Worm (Caenorhabditis elegans): ENCODE measurements around the gene F59B10.6.

Gene F59B10.6

DNA sequence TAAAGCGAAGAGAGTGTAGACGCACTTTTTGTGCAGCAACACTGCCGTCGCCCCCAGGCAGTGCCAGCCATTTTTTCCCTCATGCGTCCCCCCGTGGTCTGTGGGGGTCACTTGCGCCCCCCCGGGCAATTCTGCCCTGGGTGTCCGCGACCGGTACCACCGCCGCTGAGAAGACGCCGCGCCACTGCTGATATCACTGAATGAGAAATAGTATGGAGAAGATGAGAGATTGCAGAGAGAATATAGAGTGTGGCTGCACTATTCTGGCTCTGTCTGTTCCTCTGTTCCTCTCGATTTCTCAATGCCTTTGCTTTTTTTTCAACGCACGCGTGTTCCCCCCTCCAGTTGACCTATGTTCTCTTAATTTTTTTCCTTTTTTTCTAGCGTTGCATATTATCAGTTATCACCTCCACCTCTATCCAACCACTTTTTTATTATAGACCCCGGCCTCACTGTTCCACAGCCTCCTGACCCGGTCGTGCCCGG is 3.4 kb upstream of the F59B10.6 start, which contains the start of gene mab-10 (continued):
- no peak for TF ChIP-seq ets-4 (GFP tag; optimal IDR thresholded peaks at IDR 0.05)
- TF ChIP-seq B0035.1 (tag; optimal IDR thresholded peaks at IDR 0.05) = no peak
- no peak for TF ChIP-seq efl-1 (GFP tag; optimal IDR thresholded peaks at IDR 0.05)
- TF ChIP-seq rec-8 (tag; optimal IDR thresholded peaks at IDR 0.05) = no peak
- no peak for TF ChIP-seq atf-7 (tag; optimal IDR thresholded peaks at IDR 0.05)
- no peak for TF ChIP-seq nhr-120 (GFP tag; IDR thresholded peaks at IDR 0.05)
- TF ChIP-seq F55B11.4 (tag; optimal IDR thresholded peaks at IDR 0.05; ENCODE audit: borderline replicate concordance, insufficient read depth) = no peak
- no peak for TF ChIP-seq egl-18 (GFP tag; IDR thresholded peaks at IDR 0.05)
- TF ChIP-seq nfyb-1 (GFP tag; IDR thresholded peaks at IDR 0.05) = 0 out of 2 replicates have a peak, but pooled peaks have one; percentile 12
- no peak for TF ChIP-seq unc-130 (GFP tag; optimal IDR thresholded peaks at IDR 0.05)
- TF ChIP-seq T07F8.4 (tag; optimal IDR thresholded peaks at IDR 0.05) = no peak
- no peak for TF ChIP-seq let-526 (GFP tag; IDR thresholded peaks at IDR 0.05)
- peak; percentile 43 for TF ChIP-seq attf-5 (GFP tag; optimal IDR thresholded peaks at IDR 0.05)
- peak; percentile 35 for TF ChIP-seq mxl-1 (tag; optimal IDR thresholded peaks at IDR 0.05)
- no peak for TF ChIP-seq ztf-22 (GFP tag; optimal IDR thresholded peaks at IDR 0.05)
- no peak for TF ChIP-seq aptf-2 (GFP tag; conservative IDR thresholded peaks at IDR 0.05)
- TF ChIP-seq xnd-1 (tag; optimal IDR thresholded peaks at IDR 0.05) = no peak
- no peak for TF ChIP-seq F33H1.4 (GFP tag; IDR thresholded peaks at IDR 0.05)
- TF ChIP-seq B0336.3 (GFP tag; IDR thresholded peaks at IDR 0.05) = peak; percentile 45; the same call in 1 of the 2 replicates
- no peak for TF ChIP-seq C17E4.6 (GFP tag; IDR thresholded peaks at IDR 0.05)
- TF ChIP-seq ekl-4 (GFP tag; IDR thresholded peaks at IDR 0.05) = no peak
- TF ChIP-seq lin-26 (GFP tag; IDR thresholded peaks at IDR 0.05) = no peak
- TF ChIP-seq Y53G8AR.9 (GFP tag; conservative IDR thresholded peaks at IDR 0.05) = no peak
- TF ChIP-seq rcor-1 (GFP tag; IDR thresholded peaks at IDR 0.05) = no peak
- no peak for TF ChIP-seq nfya-2 (GFP tag; IDR thresholded peaks at IDR 0.05)
- TF ChIP-seq hlh-12 (tag; optimal IDR thresholded peaks at IDR 0.05) = no peak
- TF ChIP-seq Y95B8A.8 (GFP tag; IDR thresholded peaks at IDR 0.05) = no peak
- TF ChIP-seq tbp1 (GFP tag; optimal IDR thresholded peaks at IDR 0.05) = no peak
- no peak for TF ChIP-seq Y79H2A.3 (GFP tag; conservative IDR thresholded peaks at IDR 0.05)
- TF ChIP-seq lin-35 (GFP tag; optimal IDR thresholded peaks at IDR 0.05) = no peak
- no peak for TF ChIP-seq mel-28 (tag; optimal IDR thresholded peaks at IDR 0.05; ENCODE audit: borderline replicate concordance)
- no peak for TF ChIP-seq mes-4 (tag; optimal IDR thresholded peaks at IDR 0.05)
- TF ChIP-seq pha-4 (tag; optimal IDR thresholded peaks at IDR 0.05) = no peak
- no peak for TF ChIP-seq fkh-3 (tag; optimal IDR thresholded peaks at IDR 0.05)
- TF ChIP-seq die-1 (tag; optimal IDR thresholded peaks at IDR 0.05) = peak; percentile 29
- no peak for TF ChIP-seq Y56A3A.18 (GFP tag; IDR thresholded peaks at IDR 0.05)
- TF ChIP-seq madf-8 (GFP tag; conservative IDR thresholded peaks at IDR 0.05) = no peak
- no peak for TF ChIP-seq F57A8.1 (GFP tag; optimal IDR thresholded peaks at IDR 0.05)
- TF ChIP-seq D2030.7 (GFP tag; IDR thresholded peaks at IDR 0.05) = 0 out of 2 replicates have a peak, but pooled peaks have one; percentile 10
- no peak for TF ChIP-seq hmg-20 (GFP tag; IDR thresholded peaks at IDR 0.05)
- no peak for TF ChIP-seq madf-6 (GFP tag; IDR thresholded peaks at IDR 0.05)
- no peak for TF ChIP-seq snpc-1.1 (tag; optimal IDR thresholded peaks at IDR 0.05; ENCODE audit: insufficient read depth)
- no peak for TF ChIP-seq madf-3 (GFP tag; IDR thresholded peaks at IDR 0.05)
- TF ChIP-seq F57C9.4 (tag; optimal IDR thresholded peaks at IDR 0.05) = no peak
- no peak for TF ChIP-seq ceh-40 (GFP tag; IDR thresholded peaks at IDR 0.05)
- TF ChIP-seq dpl-1 (GFP tag; optimal IDR thresholded peaks at IDR 0.05) = no peak
- TF ChIP-seq akir-1 (GFP tag; optimal IDR thresholded peaks at IDR 0.05) = no peak
- no peak for TF ChIP-seq tbx-9 (tag; optimal IDR thresholded peaks at IDR 0.05; ENCODE audit: borderline replicate concordance)
- TF ChIP-seq K11D2.4 (GFP tag; IDR thresholded peaks at IDR 0.05) = no peak; the same call in 1 of the 2 replicates

Measured in whole organism, young adult.